Worm (Caenorhabditis elegans) whole organism, dauer: ENCODE results near the gene cox-10.

ENCODE experiments used
- unc-62 ChIP-seq: sonication (generic microtip); optimal IDR thresholded peaks from 2 replicates; lab custom pipeline; 2017; ENCODE audit warnings: missing biosample characterization, missing genetic modification reagents, missing genetic modification characterization

The cox-10 gene

DNA sequence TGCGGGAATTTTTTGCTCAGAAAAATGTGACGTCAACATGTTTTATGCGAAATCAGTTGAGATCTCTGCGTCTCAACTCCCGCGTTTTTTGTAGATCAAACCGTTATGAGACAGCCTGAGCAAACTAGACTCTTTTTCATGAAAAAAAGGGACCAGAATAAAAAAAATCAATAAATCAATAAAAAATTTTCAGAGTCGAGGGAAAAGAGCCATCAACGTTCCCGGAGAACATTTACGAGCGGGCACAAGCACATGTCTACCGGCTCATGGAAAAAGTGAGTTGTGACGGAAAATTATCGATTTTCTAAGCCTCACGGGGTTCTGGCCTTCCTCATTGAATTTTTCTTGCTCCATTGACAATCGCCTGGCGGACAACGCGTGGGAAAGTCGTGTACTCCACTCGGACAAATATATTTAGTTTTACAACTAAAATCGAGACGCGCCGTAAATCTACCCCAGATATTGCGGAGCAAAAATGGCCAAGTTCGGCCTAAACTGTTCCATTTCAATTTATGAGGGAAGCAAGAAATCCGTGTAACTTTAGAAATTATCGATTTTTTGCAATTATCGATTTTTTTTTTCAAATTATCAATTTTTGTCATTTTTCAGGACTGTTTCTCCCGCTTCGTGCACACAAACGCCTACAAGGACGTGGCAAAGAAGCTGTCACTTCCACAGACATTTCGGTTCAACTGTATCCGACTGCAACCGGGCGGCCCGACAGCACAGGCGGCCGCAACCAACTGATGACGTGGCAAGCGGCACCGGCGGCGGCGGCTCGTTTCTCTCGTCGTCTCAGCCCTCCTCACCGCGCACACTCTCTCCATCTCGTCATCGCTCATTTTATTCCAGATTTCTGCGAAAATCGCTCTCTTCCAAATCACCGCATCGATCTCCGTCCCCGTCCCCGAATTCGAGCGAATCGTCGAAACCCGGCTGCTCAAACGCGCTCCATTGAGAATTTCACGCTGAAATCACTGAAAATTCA, 8.6 kb upstream of the cox-10 start:
- no peak for TF ChIP-seq unc-62 (GFP tag; lab: Kevin White, UChicago)

DNA sequence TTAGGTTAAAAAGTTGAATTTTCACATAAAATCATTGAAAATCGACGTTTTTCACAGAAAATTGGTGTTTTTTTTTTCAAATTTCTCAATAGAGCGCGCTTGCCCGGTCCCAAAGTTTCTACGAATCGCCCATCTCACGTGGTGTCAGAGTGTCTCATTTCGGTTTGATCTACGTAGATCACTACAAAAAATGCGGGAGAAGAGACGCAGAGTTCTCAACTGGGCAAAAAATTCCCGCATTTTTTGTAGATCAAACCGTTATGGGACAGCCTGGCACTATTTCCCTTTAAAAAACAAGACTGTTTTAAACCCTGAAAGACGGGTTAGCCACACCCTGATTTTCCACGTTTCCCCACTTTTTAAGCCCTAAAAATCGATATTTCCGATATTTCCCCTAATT, 7.9 kb upstream of the cox-10 start:
- TF ChIP-seq unc-62 (GFP tag; lab: Kevin White, UChicago), result no peak

DNA sequence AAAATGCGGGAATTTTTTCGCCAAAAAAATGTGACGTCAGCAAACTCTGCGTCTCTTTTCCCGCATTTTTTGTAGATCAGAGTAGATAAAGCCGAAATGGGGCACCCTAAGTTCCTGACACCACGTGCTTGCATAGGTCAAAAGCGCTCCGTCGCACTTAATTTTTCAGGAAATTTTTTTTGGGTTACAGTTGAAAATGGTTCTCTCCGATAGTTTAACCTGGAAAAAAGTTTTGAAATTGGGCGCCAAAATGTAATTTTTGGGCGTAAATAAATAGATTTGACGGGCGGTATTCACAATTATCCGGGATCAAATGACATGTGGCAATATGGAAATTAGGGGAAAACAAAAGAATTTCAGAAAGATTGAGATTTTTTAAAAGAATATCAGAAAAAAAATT, 7.2 kb upstream of the cox-10 start:
- no peak for TF ChIP-seq unc-62 (GFP tag; lab: Kevin White, UChicago)

DNA sequence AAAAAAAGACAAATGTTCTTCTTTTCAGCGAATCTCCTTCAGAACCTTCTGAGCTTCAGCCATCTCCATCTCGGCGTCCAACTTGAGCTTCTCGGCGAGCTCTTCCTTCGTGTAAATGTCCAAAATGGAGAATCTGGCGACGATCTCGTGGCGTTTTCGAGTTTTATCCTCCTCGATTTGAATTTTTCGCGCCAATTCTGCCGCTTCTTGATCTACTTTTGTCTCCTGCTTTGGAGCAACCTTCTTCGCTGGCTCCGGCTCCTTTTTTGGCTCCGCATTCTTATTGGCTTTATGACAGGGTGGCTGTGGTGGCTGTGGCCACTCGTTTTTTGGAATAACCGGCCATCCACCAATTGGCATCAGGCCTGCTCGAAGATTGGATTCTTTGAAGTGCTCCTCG, 6.4 kb upstream of the cox-10 start:
- no peak for TF ChIP-seq unc-62 (GFP tag; lab: Kevin White, UChicago)

DNA sequence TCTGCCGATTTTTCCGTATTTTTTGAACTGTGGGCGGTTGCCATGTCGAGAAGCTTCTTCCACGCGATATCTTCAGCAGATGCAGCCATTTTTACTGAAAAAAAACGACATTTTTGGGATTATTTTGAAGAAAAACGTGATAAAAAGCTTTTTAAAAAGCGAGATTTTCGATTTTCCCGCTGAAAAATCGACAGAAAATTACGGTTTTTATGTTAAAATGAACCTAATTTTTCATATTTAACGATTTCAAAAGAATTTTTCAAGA, 2.1 kb upstream of the cox-10 start, which contains the start of gene Y38E10A.22:
Gene Y38E10A.22, minus strand, starts transcription at position 101 of the 265 bp plus-strand sequence.
- TF ChIP-seq unc-62 (GFP tag; lab: Kevin White, UChicago), result no peak

DNA sequence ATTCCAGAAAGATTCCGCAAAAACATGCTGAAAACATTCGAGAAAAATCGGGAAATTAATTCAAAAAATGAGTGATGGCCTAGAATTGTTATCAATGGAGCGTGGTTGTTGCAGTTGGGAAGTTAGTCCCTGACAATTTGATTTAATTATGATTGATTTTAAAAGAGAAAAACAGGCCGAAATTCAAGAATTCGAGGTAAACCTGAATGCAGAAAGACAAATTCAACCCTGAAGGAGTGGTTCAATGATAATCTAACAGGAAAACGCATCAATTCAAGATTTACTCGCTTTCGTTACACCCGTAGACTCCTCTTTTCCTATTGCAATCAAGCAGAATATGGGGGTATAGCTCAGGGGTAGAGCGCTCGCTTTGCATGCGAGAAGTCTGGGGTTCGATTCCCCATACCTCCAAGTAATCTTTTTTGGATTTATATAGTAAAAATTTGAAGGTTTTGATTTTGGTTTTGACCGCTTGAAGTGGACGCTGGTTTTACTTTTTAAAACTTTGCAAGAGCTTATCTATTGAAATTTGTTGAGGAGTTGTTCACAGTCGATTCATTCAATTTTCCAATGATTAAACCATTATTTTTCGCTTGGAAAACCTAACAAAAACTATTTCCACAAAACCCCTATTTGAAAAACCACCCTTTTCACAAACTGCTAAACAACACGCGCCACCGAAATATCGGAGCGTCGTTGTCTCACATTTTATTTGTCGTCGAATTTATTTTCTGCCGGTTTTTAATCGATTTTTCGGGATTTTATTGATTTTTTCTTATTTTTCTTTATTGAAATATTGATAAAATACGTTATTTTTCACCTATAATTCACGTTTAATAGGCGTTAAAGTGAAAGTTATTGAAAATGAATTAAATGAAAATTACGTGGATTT, 1.5 kb upstream of the cox-10 start:
- TF ChIP-seq unc-62 (GFP tag; lab: Kevin White, UChicago), result no peak

DNA sequence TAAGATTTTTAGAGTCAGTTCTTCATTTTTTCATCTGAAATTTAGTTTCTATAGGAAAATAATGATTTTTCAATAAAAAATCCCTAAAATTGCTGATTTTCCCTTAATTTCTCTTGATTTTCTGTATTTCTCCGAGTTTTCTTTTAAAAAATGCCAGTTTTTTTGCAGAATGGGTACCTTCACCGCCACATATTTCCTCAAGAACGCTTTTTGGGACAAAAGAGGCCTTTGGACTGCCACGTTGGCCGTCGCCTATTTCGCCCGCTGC, 953 bp upstream of the cox-10 start, which contains the start of gene Y38E10A.24:
Gene Y38E10A.24, plus strand, starts transcription at position 169 of the 268 bp plus-strand sequence.
- no peak for TF ChIP-seq unc-62 (GFP tag; lab: Kevin White, UChicago)

DNA sequence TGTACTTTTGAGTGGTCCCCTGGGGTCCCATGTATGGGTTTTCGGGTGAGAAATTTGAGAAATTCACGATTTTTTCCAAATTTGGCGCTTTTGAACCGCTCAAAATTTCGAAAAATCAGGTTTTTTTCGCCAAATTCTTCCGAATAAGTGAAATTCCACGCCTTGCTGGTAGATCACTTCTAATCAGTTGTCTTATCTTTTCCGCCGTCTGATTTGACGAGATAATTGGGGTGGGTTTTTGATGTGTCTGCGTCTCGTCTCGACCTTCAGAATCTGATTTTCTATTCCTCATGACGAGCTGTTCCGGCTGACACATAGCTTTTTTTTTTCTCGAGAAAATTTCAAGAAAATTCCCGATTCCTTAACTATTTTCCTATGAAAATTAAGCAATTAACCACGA, 9.6 kb downstream of the cox-10 start:
- TF ChIP-seq unc-62 (GFP tag; lab: Kevin White, UChicago), result no peak

DNA sequence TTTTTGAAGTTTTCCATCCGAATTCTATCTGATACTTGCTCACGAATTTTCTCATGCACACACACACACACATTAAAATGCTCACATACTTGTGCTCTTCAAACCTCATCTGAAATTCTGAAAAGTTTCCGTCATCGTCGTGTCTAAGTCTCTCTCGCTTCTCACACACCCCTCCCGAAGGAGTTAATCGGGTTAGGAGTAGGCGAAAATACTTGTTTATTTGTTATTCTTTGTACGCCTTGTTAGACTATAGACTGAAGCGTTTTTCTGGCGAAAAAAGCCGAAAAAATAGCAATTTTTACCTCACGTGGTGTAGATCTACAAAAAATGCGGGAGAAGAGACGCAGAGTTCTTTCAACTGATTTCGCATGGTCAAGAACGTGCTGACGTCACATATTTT, 11.2 kb downstream of the cox-10 start:
- no peak for TF ChIP-seq unc-62 (GFP tag; lab: Kevin White, UChicago)

DNA sequence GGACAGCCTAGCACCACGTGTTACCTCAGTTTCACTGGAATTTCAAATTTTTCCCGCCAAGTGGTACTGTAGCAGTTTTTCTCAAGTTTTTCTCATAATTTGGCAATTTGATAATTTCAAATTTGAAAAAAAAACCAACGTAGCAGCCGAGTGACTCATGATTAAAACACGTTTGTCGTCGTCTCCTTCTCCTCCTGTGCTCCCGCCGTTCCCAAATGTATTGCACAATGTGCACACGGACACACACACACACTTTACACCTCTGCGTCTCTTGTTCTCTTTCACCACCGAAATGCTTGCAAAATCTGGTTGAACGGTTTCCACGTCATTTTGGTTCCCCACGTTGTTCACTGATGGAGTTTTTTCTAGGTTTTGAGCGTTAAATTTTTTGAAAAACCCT, 11.6 kb downstream of the cox-10 start:
- TF ChIP-seq unc-62 (GFP tag; lab: Kevin White, UChicago), result no peak

DNA sequence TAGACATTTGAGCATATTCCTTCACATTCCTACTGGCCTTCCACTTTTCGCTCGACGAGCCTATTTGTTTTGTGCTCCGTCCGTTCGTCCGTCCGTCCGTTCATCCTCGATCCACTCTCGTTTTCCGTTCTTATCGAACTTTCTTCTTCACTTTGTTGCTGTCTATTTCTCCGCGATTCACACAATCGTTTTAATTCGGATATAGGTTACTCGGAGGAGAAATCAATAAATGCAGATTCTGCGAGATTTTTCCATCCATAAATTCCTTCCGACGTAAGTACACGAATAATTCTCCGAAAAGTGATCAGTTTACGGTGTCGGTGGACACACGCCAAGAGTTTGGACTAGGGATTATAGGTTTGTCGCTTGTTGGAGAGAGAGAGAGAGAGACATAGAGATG, 12.9 kb downstream of the cox-10 start:
- TF ChIP-seq unc-62 (GFP tag; lab: Kevin White, UChicago), result no peak

DNA sequence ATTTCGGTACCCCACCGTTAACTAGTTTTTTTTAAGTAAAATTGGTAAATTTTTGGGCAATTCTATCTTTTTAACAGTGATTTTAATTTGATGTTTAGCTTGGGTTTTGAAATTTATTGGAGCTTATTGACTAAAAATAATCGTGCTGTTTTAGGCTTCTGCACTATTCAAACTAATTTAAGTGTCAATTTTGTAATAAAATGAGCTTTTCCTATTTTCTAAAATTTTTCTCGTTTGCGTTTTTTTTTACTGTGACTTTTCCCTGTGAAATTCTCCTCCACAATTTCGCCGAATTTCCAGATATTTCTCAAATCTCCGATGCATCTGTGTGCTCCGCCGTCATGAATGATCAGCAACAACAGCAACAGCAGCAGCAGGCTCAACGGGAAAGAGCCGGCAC, 14.4 kb downstream of the cox-10 start, which contains the start of gene tbc-17:
Gene tbc-17, plus strand, starts transcription at position 301 of the 400 bp plus-strand sequence.
- no peak for TF ChIP-seq unc-62 (GFP tag; lab: Kevin White, UChicago)

DNA sequence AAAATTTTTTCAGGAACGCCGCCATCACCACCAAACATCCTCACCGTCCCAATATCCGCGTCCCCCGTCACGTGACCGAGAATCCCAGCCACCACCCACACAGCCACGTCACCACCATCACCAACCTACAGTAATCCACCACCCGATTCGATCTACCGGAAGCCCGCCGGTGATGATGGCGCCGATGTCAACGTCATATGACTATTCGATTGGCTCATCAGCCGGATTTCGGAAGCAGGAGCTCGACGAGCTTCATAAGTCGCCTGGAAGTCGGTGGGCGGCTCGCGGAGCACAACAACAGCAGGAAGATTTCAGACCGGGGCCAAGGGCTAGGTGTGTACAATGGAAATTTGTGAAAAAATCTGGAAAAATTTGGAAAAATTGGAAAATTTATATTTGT, 16.4 kb downstream of the cox-10 start:
- TF ChIP-seq unc-62 (GFP tag; lab: Kevin White, UChicago), result no peak

DNA sequence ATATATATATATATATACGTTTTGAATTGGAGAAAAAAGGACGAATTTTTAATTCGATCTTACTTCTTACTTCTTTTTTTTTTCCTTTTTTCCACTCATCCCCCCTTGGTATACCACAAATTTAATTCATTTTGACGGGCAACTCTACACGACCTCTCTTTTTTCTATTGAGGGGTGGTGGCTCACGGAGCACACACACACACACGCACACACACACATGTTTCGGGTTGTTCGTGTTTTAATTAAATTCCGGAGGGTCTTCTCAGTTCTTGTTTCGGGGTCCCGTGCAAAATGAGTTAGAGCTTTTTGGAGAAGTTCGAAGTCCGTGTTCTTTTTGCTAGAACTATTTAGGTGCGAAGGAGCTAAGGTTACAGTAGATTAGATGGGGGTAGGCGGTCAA, 31.7 kb downstream of the cox-10 start:
- no peak for TF ChIP-seq unc-62 (GFP tag; lab: Kevin White, UChicago)

DNA sequence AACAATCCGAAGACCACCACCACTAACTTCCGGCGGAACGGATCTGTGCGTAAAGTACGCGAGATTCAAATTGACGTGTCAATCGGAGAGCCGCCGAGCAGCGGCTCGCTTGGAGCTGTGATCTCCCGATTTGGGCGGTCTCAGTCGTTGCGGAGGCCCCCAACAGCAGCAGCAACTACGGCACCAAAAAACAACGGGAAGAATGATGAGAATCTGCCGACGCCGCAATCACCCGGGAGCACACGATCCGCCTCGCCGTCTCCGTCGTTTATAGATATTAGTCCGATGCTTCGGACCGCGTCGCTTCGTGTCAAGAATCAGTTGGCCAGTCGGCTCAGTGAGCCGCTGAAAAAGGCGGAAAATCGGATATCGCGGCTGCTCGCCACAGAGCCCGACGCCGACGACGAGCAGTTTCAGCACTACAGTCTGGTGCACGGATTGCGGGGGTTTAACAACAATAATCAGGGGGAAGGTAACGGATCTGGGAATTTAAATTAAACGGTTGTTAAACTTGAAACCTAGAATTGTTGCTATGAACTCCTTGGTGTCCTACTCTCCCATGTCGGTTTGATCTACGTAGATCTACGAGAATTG, 36.1 kb downstream of the cox-10 start:
- TF ChIP-seq unc-62 (GFP tag; lab: Kevin White, UChicago), result no peak

DNA sequence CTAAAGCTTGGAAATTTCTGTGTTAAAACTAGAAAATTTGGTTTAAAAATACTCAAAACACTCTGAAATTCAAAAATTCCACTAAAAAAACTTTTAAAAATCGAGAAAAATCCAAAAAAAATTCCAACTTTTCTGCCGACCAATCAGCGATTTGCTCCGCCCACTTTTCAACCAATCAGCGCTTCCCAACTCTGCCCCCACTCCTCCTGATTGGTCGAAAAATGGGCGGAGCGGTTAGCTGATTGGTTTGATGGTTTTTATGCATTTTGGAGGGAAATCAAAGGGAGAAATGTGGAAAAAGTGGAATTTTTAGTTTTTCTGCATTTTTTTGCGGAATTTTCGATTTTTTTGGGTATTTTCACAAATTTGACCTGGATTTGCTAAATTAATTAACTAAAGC, 42.3 kb downstream of the cox-10 start:
- TF ChIP-seq unc-62 (GFP tag; lab: Kevin White, UChicago), result no peak
